Fruit fly (Drosophila melanogaster): ENCODE data around the gene Os-C.

DNA sequence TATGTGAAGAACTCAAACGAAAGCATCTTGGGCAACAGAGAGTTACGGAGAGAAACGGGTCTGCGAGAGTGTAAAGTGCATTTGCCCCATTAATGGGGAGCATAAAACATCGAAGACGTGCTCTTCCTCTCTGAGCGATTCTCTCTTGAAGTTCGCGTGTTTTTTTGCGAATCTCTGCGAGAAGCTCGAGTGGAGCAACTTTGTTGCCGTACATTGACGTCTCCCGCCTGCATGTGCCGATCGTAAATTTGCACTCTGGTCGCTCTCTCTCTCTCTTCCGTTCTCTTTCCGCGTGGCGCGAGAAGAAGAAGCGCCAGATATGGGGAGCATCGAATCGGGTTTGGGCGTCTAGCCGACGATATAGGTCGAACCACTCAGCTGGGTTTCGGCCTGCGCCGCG, 11.0 kb upstream of the Os-C start:
- TF ChIP-seq CG8478 (optimal IDR thresholded peaks at IDR 0.05): no peak
- no peak for TF ChIP-seq CTCF (optimal IDR thresholded peaks at IDR 0.05)
